Worm (Caenorhabditis elegans) whole organism, midembryonic: ENCODE results near the gene eif-3.B.
A peak's percentile ranks its signal among the peaks of the same experiment; 100 is the strongest.

ENCODE experiments used
- T22C8.4 ChIP-seq: fragments of 200-800 bp; sonication (Bioruptor generic); IDR thresholded peaks from 2 replicates; pipeline ENCODE4 v1.3.6; 2022; ENCODE audit warnings: missing genetic modification characterization, missing compliant biosample characterization
- cog-1 ChIP-seq: sonication (generic microtip); optimal IDR thresholded peaks from 2 replicates; lab custom pipeline; 2016; ENCODE audit warnings: missing genetic modification characterization, missing compliant biosample characterization
- flt-1 ChIP-seq: fragments of 200-800 bp; sonication (Bioruptor generic); IDR thresholded peaks from 2 replicates; pipeline ENCODE4 v1.3.6; 2022; ENCODE audit warnings: missing genetic modification characterization, missing compliant biosample characterization
- klf-2 ChIP-seq: fragments of 200-800 bp; sonication (Bioruptor generic); conservative IDR thresholded peaks from 2 replicates; pipeline ENCODE4 v1.3.6; 2022; ENCODE audit warnings: missing genetic modification reagents, missing genetic modification characterization, missing compliant biosample characterization
- med-1 ChIP-seq: sonication (generic microtip); optimal IDR thresholded peaks from 2 replicates; lab custom pipeline; 2017; ENCODE audit warnings: missing genetic modification characterization, mild to moderate bottlenecking, missing compliant biosample characterization, antibody characterized with exemption, missing genetic modification reagents; ENCODE audit not compliant: insufficient read depth
- ref-1 ChIP-seq: fragments of 200-800 bp; sonication (Bioruptor generic); conservative IDR thresholded peaks from 2 replicates; pipeline ENCODE4 v1.3.6; 2022; ENCODE audit warnings: missing genetic modification reagents, missing genetic modification characterization, missing compliant biosample characterization
- tab-1 ChIP-seq: fragments of 200-800 bp; sonication (Bioruptor generic); IDR thresholded peaks from 2 replicates; pipeline ENCODE4 v1.3.6; 2022; ENCODE audit warnings: missing genetic modification characterization, missing compliant biosample characterization
- ztf-23 ChIP-seq: fragments of 200-800 bp; sonication (Bioruptor generic); IDR thresholded peaks from 2 replicates; pipeline ENCODE4 v1.3.6; 2022; ENCODE audit warnings: missing genetic modification reagents, missing genetic modification characterization, missing compliant biosample characterization
- ztf-29 ChIP-seq: fragments of 200-800 bp; sonication (Bioruptor generic); IDR thresholded peaks from 2 replicates; pipeline ENCODE4 v1.3.6; 2022; ENCODE audit warnings: missing genetic modification reagents, missing genetic modification characterization, missing compliant biosample characterization

Gene eif-3.B

DNA sequence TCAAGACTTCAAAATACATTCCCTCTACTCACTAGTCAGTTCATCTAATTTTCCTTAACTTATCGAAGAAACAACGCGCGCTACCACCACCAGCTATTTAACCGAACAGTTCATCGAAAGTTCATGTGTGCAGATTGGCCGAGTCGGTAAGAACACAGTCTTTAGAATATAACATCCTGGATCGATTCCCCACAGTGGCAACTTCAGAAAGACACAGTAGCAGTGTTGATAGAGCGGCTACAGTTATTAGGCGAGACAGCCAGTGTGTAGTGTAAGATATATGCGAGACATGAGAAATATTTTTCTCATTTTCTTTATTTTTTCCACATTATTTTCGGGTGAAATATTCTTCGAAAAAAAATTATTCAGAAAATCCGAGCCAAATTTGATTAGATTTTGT lies 7.3 kb downstream of the eif-3.B start:
- TF ChIP-seq flt-1 = 0 out of 2 replicates have a peak, but pooled peaks have one; percentile 21

DNA sequence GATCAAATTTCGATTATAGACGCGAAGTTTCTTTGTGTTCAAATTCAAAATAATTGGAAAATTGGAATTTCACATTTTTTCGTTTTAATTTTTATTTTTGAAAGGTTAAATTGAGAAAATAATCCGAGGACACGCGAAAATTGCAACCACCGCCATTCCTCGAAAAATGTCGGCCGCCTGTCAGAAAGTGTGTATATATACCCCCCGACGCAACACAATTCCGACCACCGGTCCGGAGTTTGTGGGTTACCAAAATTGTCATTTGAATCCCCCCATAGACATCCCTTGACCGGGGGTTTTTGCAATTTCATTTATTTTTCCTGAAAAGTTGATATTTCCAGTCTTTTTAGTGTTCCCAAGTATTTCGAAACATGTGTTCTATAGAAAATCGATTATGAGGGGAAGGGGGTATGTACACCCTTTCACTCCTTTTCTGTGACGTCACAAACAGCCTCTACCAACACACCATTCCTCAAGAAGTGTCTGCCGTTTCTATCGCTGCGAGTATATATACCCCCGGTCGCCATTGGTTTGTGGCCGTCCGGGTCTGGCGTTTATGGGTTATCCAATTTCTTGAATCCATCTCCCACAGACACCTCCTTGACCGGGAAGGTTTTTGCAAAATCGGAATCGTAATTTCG lies 9.2 kb downstream of the eif-3.B start, which contains the start of gene W01D2.3:
Gene W01D2.3 (minus strand): TSS at position 51 of the 641 bp plus-strand sequence.
- TF ChIP-seq flt-1 = peak; percentile 93
- TF ChIP-seq ref-1 (GFP tag; lab: Robert Waterston, UW) = peak; percentile 84
- peak; percentile 86 for TF ChIP-seq klf-2 (GFP tag; lab: Robert Waterston, UW)
- TF ChIP-seq T22C8.4 = peak; percentile 87
- TF ChIP-seq ztf-23 (GFP tag; lab: Robert Waterston, UW) = peak; percentile 93
- peak; percentile 83 for TF ChIP-seq ztf-29 (GFP tag; lab: Robert Waterston, UW)
- peak; percentile 90 for TF ChIP-seq tab-1 (GFP tag; lab: Robert Waterston, UW)
- TF ChIP-seq med-1 = peak; percentile 66
- peak; percentile 82 for TF ChIP-seq cog-1 (tag; lab: Kevin White, UChicago)

DNA sequence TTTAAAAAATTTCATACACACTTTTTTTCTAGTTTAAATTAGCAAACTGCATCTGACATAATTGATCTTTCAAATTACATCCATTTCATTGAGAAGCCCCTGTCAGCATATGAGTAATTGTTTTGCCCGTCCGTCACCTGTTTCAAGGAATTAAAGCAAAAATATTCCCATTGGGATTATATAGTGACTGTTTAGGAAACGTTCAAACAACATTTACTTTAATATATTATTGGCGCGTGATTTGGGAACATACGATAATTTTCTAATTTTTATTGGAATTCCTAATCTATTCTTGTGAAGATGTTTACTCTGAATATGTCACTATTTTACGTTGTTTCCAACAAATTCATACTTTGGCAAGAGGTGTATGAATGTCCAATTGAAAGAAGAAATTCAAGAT lies 10.5 kb downstream of the eif-3.B start, which contains the start of gene srt-11:
Gene srt-11 (plus strand): TSS at position 301 of the 400 bp plus-strand sequence.
- TF ChIP-seq cog-1 (tag; lab: Kevin White, UChicago) = no peak
- no peak for TF ChIP-seq T22C8.4
- TF ChIP-seq ref-1 (GFP tag; lab: Robert Waterston, UW) = no peak
- no peak for TF ChIP-seq ztf-29 (GFP tag; lab: Robert Waterston, UW)
- TF ChIP-seq med-1 = no peak

DNA sequence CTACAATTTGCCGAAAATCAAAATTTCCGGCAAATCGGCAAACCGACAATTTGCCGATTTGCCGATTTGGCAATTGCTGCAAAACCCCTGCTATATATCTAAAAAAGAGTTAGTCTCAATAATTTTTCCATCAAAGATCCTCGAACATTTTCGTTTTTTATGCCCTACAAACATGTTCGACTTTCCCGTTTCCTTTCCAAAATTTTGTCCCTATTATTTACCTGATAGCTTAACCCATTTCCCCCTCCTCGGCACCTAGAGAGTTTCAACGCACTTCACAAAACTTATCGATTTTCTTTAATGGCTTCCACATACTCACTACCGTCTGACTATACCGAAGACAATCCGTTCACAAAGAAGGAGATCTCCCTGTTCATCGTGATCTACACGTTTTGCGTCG lies 13.5 kb downstream of the eif-3.B start, which contains the start of gene W01D2.6:
Gene W01D2.6 (plus strand): TSS at position 301 of the 400 bp plus-strand sequence.
- TF ChIP-seq ztf-23 (GFP tag; lab: Robert Waterston, UW) = no peak
- no peak for TF ChIP-seq med-1
- TF ChIP-seq T22C8.4 = no peak
- no peak for TF ChIP-seq flt-1
- TF ChIP-seq cog-1 (tag; lab: Kevin White, UChicago) = no peak
- TF ChIP-seq ref-1 (GFP tag; lab: Robert Waterston, UW) = no peak
- TF ChIP-seq tab-1 (GFP tag; lab: Robert Waterston, UW) = no peak
- TF ChIP-seq klf-2 (GFP tag; lab: Robert Waterston, UW) = no peak
- no peak for TF ChIP-seq ztf-29 (GFP tag; lab: Robert Waterston, UW)

DNA sequence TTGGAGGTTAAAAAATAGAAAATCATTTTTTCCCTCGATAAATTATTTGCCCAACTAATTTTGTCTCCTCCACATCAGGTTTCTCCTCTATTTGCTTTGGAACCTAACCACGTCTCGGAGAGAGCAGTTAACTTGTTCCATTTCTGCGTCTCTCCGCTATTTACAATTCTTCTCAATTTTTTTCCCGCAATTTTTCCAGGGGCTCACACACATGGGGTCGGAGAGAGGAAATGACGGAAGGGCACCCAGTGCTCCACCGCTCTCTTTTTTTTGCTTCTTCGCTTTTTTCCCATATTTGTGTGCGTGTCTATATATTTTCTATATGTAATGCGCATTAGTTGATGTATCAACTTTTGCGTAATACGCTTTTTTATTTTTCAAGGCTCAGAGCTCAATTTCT lies 15.4 kb downstream of the eif-3.B start:
- TF ChIP-seq klf-2 (GFP tag; lab: Robert Waterston, UW) = no peak
- no peak for TF ChIP-seq T22C8.4
- no peak for TF ChIP-seq med-1
- no peak for TF ChIP-seq flt-1

DNA sequence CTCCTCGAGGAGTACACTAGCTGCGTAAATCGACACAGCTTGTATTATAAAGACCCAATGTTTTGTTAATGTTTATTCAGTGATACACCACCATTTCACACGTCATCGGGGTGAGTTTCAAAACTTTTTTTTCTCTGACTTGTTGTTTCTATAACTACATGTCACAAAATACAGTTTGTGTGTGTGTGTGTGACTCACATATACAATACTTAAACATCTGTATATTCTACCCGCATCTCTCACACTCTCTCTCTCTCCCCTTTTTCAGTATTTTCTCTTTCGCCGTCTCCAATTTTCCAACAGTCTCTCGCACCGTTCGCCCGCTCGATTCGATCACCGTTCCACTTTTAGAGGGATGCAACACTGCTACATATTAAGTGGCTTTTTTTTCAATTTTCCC lies 16.3 kb downstream of the eif-3.B start:
- TF ChIP-seq tab-1 (GFP tag; lab: Robert Waterston, UW) (no peak), ztf-29 (GFP tag; lab: Robert Waterston, UW) (no peak), klf-2 (GFP tag; lab: Robert Waterston, UW) (no peak), ref-1 (GFP tag; lab: Robert Waterston, UW) (no peak), T22C8.4 (no peak), ztf-23 (GFP tag; lab: Robert Waterston, UW) (no peak), flt-1 (no peak), cog-1 (tag; lab: Kevin White, UChicago) (no peak), med-1 (no peak)

DNA sequence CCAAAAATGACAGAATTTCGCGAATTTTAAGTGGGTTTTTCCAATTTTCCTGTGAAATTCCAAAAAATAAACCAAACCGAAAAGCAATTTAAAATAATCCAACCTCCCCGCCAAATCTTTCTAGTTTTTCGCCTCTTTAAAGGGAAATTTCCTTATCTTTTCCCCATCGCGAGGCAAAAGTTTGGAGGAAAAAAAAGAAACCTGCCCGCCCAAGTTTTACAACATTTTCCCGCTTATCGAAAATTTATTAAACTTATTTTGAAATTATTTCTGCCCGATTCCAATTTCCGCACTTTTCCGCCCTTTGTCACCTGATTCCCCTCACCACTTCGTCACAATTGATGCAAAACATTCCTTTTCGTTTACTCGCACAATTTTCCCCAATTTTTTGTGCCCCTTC lies 17.0 kb downstream of the eif-3.B start, which contains the start of gene osta-3:
Gene osta-3 (plus strand): TSS at position 301 of the 400 bp plus-strand sequence.
- TF ChIP-seq tab-1 (GFP tag; lab: Robert Waterston, UW) (no peak), ztf-29 (GFP tag; lab: Robert Waterston, UW) (no peak), klf-2 (GFP tag; lab: Robert Waterston, UW) (no peak), cog-1 (tag; lab: Kevin White, UChicago) (no peak)

DNA sequence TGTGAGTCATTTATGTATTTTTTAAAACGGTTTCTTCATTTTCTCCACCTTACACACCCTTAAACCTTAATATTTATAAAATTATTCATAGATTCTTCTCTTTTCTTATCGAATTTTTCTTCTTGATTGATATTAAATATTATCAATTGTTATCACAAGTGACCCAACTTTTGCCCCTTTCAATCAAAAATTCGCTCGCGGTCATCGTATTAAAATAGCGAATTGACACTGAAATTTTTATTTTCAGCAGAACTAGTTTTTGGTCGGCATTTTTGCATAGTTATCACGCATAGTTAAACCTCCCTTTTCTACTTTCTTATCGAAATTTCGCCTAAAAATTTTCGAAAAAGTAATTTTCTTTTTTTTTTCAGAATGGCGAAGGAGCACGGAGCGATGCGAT lies 17.5 kb downstream of the eif-3.B start:
- TF ChIP-seq tab-1 (GFP tag; lab: Robert Waterston, UW) (no peak), cog-1 (tag; lab: Kevin White, UChicago) (no peak)

DNA sequence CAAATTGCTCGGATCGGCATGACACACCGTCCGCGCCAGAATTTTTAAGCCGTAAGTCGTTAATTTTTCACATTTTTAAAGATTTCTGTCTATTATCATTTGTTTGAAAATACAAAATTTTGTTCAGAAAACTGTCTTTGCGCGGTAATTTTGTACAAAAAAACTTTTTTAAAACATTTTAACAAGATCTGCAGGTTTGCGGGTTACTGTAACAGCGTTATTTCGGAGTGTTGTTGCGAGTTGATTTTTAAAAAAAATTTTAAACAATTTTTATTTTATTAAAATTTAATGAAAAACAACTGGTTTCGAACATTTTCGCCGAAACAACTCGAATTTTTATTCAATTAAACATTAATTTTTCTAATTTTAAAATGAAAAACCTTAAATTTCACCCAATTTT lies 17.9 kb downstream of the eif-3.B start:
- TF ChIP-seq ref-1 (GFP tag; lab: Robert Waterston, UW) = no peak
- no peak for TF ChIP-seq flt-1
- no peak for TF ChIP-seq ztf-29 (GFP tag; lab: Robert Waterston, UW)
- no peak for TF ChIP-seq med-1
- no peak for TF ChIP-seq ztf-23 (GFP tag; lab: Robert Waterston, UW)
- no peak for TF ChIP-seq cog-1 (tag; lab: Kevin White, UChicago)
- TF ChIP-seq T22C8.4 = no peak
- TF ChIP-seq tab-1 (GFP tag; lab: Robert Waterston, UW) = no peak
- TF ChIP-seq klf-2 (GFP tag; lab: Robert Waterston, UW) = no peak

DNA sequence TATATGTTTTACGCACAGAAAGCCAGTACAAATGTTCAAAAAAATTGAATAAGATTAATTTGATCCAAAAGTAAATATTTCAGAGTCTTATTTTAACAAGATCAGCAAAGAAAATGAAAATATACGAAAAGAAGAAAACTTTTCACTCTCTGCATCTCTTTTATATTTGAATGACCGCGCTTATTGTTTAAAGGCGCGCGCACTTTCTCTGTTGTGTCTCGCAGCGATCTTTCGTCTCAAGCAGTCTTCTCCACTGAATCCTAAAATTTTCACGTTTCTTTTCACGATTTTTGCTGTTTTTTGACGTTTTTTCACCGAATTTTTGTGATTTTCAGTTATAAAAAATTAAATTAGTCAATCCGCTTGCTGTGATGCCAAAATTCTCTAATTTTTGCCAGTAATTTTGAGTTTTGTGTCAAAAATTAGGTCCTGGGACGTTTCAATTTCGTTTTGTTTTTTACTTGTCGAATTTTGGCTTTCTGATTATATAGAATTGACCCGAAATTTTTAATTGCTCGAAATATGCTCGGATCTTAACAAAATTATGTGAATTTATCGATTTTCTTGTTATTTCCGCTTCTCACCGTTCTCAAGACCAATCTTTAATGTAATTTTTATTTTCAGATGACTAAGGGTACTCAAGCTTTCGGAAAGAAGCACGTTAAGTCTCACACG lies 19.8 kb downstream of the eif-3.B start, which contains the start of gene W01D2.1:
Gene W01D2.1 (plus strand): TSS at position 625 of the 675 bp plus-strand sequence.
- TF ChIP-seq cog-1 (tag; lab: Kevin White, UChicago) (no peak), med-1 (no peak), tab-1 (GFP tag; lab: Robert Waterston, UW) (no peak), klf-2 (GFP tag; lab: Robert Waterston, UW) (no peak), T22C8.4 (no peak), ztf-23 (GFP tag; lab: Robert Waterston, UW) (no peak), ref-1 (GFP tag; lab: Robert Waterston, UW) (no peak), flt-1 (no peak)
